Fruit fly (Drosophila melanogaster): Measurements from ENCODE around the gene Sfp36F.

Gene Sfp36F

DNA sequence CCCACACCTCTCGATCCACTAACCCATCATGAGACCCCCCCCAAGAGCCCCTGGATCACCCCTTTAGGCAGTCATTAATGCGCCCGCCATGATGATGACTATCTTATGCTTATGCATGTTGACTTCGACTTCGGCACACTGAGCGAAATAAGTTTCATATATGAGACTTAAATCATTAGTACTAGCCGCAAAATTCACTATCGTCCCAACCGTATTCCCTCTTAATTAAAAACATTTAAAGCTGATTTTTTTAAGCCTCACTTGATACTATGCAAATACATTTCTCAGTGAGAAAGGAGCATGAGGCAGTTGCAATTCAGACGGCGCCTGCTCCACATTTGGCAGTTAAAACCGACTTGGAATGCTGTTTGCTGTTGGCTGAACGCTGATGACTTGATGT lies 48.6 kb downstream of the Sfp36F start:
- TF ChIP-seq ap (GFP tag; IDR thresholded peaks at IDR 0.05) (0 out of 2 replicates have a peak, but pooled peaks have one; percentile 8), Sin3A (optimal IDR thresholded peaks at IDR 0.05) (no peak), crol (GFP tag; IDR thresholded peaks at IDR 0.05) (peak; percentile 49; the same call in 1 of the 2 replicates), Sox102F (GFP tag; optimal IDR thresholded peaks at IDR 0.05) (peak; percentile 39), ci (GFP tag; IDR thresholded peaks at IDR 0.05) (0 out of 3 replicates have a peak, but pooled peaks have one; percentile 23), prd (optimal IDR thresholded peaks at IDR 0.05) (no peak), prd (GFP tag; IDR thresholded peaks at IDR 0.05) (no peak; the same call in 2 of the 3 replicates), CG11560 (tag; IDR thresholded peaks at IDR 0.05) (no peak), bsh (GFP tag; optimal IDR thresholded peaks at IDR 0.05) (peak in 1 of 2 experiments; percentile 14), CG1603 (tag; optimal IDR thresholded peaks at IDR 0.05) (peak; percentile 19), Drgx (GFP tag; IDR thresholded peaks at IDR 0.05) (peak; percentile 92)
